Worm (Caenorhabditis elegans): ENCODE results near the gene dyf-2.

ce11 chrIII:13637681-13638080 lies 48.6 kb downstream of the dyf-2 start:
- TF ChIP-seq flt-1 (GFP tag; IDR thresholded peaks at IDR 0.05) (no peak), tab-1 (GFP tag; IDR thresholded peaks at IDR 0.05) (no peak), med-1 (GFP tag; optimal IDR thresholded peaks at IDR 0.05; ENCODE audit: insufficient read depth) (no peak), cog-1 (tag; optimal IDR thresholded peaks at IDR 0.05) (no peak), ztf-29 (GFP tag; IDR thresholded peaks at IDR 0.05) (no peak), T22C8.4 (GFP tag; IDR thresholded peaks at IDR 0.05) (no peak)
